Fruit fly (Drosophila melanogaster) whole organism, prepupa: ENCODE measurements around the gene CG13073.

Experiments
- CG10669 ChIP-seq: fragments of 200-800 bp; sonication (Bioruptor generic); optimal IDR thresholded peaks from 3 replicates; lab custom pipeline; 2018; ENCODE audit warnings: missing biosample characterization, mild to moderate bottlenecking, missing genetic modification characterization, moderate library complexity
- CG11902 ChIP-seq: fragments of 200-800 bp; sonication (Bioruptor generic); optimal IDR thresholded peaks from 3 replicates; lab custom pipeline; 2016; ENCODE audit warnings: missing biosample characterization, missing genetic modification characterization
- CG15336 ChIP-seq: fragments of 200-800 bp; sonication (Bioruptor generic); IDR thresholded peaks from 2 replicates; pipeline ENCODE4 v1.3.6; 2022; ENCODE audit warnings: missing biosample characterization, missing genetic modification characterization
- CG1621 ChIP-seq: fragments of 200-800 bp; sonication (Bioruptor generic); optimal IDR thresholded peaks from 3 replicates; lab custom pipeline; 2018; ENCODE audit warnings: missing biosample characterization, mild to moderate bottlenecking, missing genetic modification characterization
- CG16779 ChIP-seq: fragments of 200-800 bp; sonication (Bioruptor generic); optimal IDR thresholded peaks from 3 replicates; lab custom pipeline; 2017; ENCODE audit warnings: missing biosample characterization, mild to moderate bottlenecking, missing genetic modification characterization
- CG4318 ChIP-seq: fragments of 200-800 bp; sonication (Bioruptor generic); optimal IDR thresholded peaks from 3 replicates; lab custom pipeline; 2017; ENCODE audit warnings: missing biosample characterization, mild to moderate bottlenecking, missing genetic modification characterization
- CG6276 ChIP-seq: fragments of 200-800 bp; sonication (Bioruptor generic); optimal IDR thresholded peaks from 2 replicates; lab custom pipeline; 2017; ENCODE audit warnings: missing biosample characterization, mild to moderate bottlenecking, missing genetic modification characterization
- CG6854 ChIP-seq: fragments of 200-800 bp; sonication (Bioruptor generic); optimal IDR thresholded peaks from 2 replicates; lab custom pipeline; 2017; ENCODE audit warnings: missing biosample characterization, mild to moderate bottlenecking, missing genetic modification characterization
- CG7368 ChIP-seq: fragments of 200-800 bp; sonication (Bioruptor generic); optimal IDR thresholded peaks from 3 replicates; lab custom pipeline; 2016; ENCODE audit warnings: missing biosample characterization, missing genetic modification characterization
- Eip75B ChIP-seq: fragments of 200-800 bp; sonication (Bioruptor generic); optimal IDR thresholded peaks from 3 replicates; lab custom pipeline; 2016; ENCODE audit warnings: missing biosample characterization, missing genetic modification characterization
- Lpt ChIP-seq: fragments of 200-800 bp; sonication (Bioruptor generic); optimal IDR thresholded peaks from 3 replicates; lab custom pipeline; 2016; ENCODE audit warnings: missing biosample characterization, missing genetic modification characterization
- Sox102F ChIP-seq: fragments of 200-800 bp; sonication (Bioruptor generic); optimal IDR thresholded peaks from 2 replicates; lab custom pipeline; 2016; ENCODE audit warnings: missing biosample characterization, mild to moderate bottlenecking, missing genetic modification characterization
- acj6 ChIP-seq: fragments of 200-800 bp; sonication (Bioruptor generic); optimal IDR thresholded peaks from 3 replicates; lab custom pipeline; 2016; ENCODE audit warnings: missing biosample characterization, missing genetic modification characterization
- eg ChIP-seq: fragments of 200-800 bp; sonication (Bioruptor generic); IDR thresholded peaks from 3 replicates; pipeline ENCODE4 v1.3.6; 2022; ENCODE audit warnings: missing biosample characterization, missing genetic modification characterization

- TF ChIP-seq CG6276 (GFP tag; lab: Kevin White, UChicago) (no peak), CG11902 (GFP tag; lab: Kevin White, UChicago) (no peak), CG1621 (tag; lab: Kevin White, UChicago) (no peak), CG10669 (GFP tag; lab: Kevin White, UChicago) (no peak), Lpt (GFP tag; lab: Kevin White, UChicago) (no peak), CG6854 (GFP tag; lab: Kevin White, UChicago) (no peak), CG4318 (GFP tag; lab: Kevin White, UChicago) (no peak), Sox102F (no peak), acj6 (GFP tag; lab: Kevin White, UChicago) (no peak), CG16779 (tag; lab: Kevin White, UChicago) (no peak), CG7368 (GFP tag; lab: Kevin White, UChicago) (no peak), CG15336 (no peak), eg (no peak), Eip75B (GFP tag; lab: Kevin White, UChicago) (no peak)
These were observed 39.4 kb downstream of the CG13073 start for dm6 chr3L:16177751-16178150.
